Fruit fly (Drosophila melanogaster): Measurements from ENCODE around the gene COX7A.

The COX7A gene

DNA sequence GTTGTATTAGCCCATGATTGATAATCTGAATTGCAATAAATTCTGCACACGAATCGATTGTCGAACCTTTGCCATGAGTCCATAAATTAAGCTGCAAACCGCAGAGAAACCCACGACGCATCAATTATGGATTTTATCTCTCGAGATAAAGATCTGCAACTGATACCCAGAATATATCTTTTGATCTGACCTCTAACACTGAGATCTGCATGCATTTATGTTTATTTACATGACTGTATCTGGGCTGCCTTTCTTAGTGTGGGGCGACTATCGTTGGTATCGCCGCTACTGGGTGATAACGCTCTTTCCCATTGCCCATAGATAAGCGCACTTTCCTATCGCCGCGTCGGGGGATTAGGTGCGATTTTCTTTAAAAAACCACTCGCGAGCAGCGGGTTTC, 23.6 kb downstream of the COX7A start, which contains the start of gene Ctr1B:
Gene Ctr1B, plus strand, starts transcription at position 398 of the 400 bp plus-strand sequence.
- TF ChIP-seq Hr78 (GFP tag; optimal IDR thresholded peaks at IDR 0.05) (peak in 1 of 2 experiments; percentile 72), so (GFP tag; IDR thresholded peaks at IDR 0.05) (no peak), CG9437 (GFP tag; optimal IDR thresholded peaks at IDR 0.05) (no peak), ash1 (GFP tag; optimal IDR thresholded peaks at IDR 0.05) (no peak), stc (GFP tag; IDR thresholded peaks at IDR 0.05) (no peak), org-1 (GFP tag; optimal IDR thresholded peaks at IDR 0.05) (no peak), sna (GFP tag; IDR thresholded peaks at IDR 0.05; ENCODE audit: partially characterized antibody) (0 out of 2 replicates have a peak, but pooled peaks have one; percentile 15), Max (GFP tag; optimal IDR thresholded peaks at IDR 0.05) (no peak), CG31388 (GFP tag; optimal IDR thresholded peaks at IDR 0.05) (no peak), peb (GFP tag; IDR thresholded peaks at IDR 0.05) (no peak), CG15479 (GFP tag; optimal IDR thresholded peaks at IDR 0.05) (peak; percentile 46), en (GFP tag; optimal IDR thresholded peaks at IDR 0.05) (no peak), insv (GFP tag; optimal IDR thresholded peaks at IDR 0.05) (no peak), sug (tag; optimal IDR thresholded peaks at IDR 0.05) (peak; percentile 81), toy (GFP tag; IDR thresholded peaks at IDR 0.05) (no peak), bcd (GFP tag; optimal IDR thresholded peaks at IDR 0.05) (no peak), jing (GFP tag; optimal IDR thresholded peaks at IDR 0.05) (no peak), CG7357 (GFP tag; IDR thresholded peaks at IDR 0.05) (no peak), CG4328 (GFP tag; optimal IDR thresholded peaks at IDR 0.05) (no peak), schlank (tag; optimal IDR thresholded peaks at IDR 0.05) (no peak), gfzf (GFP tag; optimal IDR thresholded peaks at IDR 0.05) (no peak), row (GFP tag; IDR thresholded peaks at IDR 0.05) (no peak), CG16863 (GFP tag; optimal IDR thresholded peaks at IDR 0.05) (no peak), ewg (GFP tag; optimal IDR thresholded peaks at IDR 0.05) (no peak), CG2199 (GFP tag; IDR thresholded peaks at IDR 0.05) (0 out of 3 replicates have a peak, but pooled peaks have one; percentile 28), Kr (GFP tag; optimal IDR thresholded peaks at IDR 0.05) (no peak), CG7839 (tag; optimal IDR thresholded peaks at IDR 0.05) (no peak), ttk (GFP tag; IDR thresholded peaks at IDR 0.05) (no peak), CG4617 (GFP tag; optimal IDR thresholded peaks at IDR 0.05; ENCODE audit: borderline replicate concordance) (no peak), grn (GFP tag; optimal IDR thresholded peaks at IDR 0.05) (peak; percentile 92), CTCF (GFP tag; optimal IDR thresholded peaks at IDR 0.05) (no peak), vvl (GFP tag; IDR thresholded peaks at IDR 0.05) (no peak), dimm (GFP tag; IDR thresholded peaks at IDR 0.05) (no peak), CG30020 (tag; optimal IDR thresholded peaks at IDR 0.05) (no peak), zfh2 (GFP tag; optimal IDR thresholded peaks at IDR 0.05) (no peak), Nf-YC (tag; optimal IDR thresholded peaks at IDR 0.05) (no peak), CG12659 (GFP tag; optimal IDR thresholded peaks at IDR 0.05) (no peak), CG10565 (GFP tag; optimal IDR thresholded peaks at IDR 0.05) (no peak), Spps (tag; optimal IDR thresholded peaks at IDR 0.05) (no peak), lilli (GFP tag; optimal IDR thresholded peaks at IDR 0.05) (no peak), B-H2 (GFP tag; optimal IDR thresholded peaks at IDR 0.05) (no peak), Camta (GFP tag; optimal IDR thresholded peaks at IDR 0.05) (no peak), CG10366 (GFP tag; IDR thresholded peaks at IDR 0.05) (no peak), jumu (GFP tag; optimal IDR thresholded peaks at IDR 0.05) (no peak), mirr (GFP tag; optimal IDR thresholded peaks at IDR 0.05) (peak; percentile 13), CG12942 (GFP tag; optimal IDR thresholded peaks at IDR 0.05) (no peak), sima (GFP tag; optimal IDR thresholded peaks at IDR 0.05) (no peak), E2f1 (GFP tag; IDR thresholded peaks at IDR 0.05) (no peak), hkb (optimal IDR thresholded peaks at IDR 0.05) (no peak), hkb (GFP tag; IDR thresholded peaks at IDR 0.05) (no peak), GATAe (GFP tag; conservative IDR thresholded peaks at IDR 0.05) (peak; percentile 61), CG4424 (GFP tag; optimal IDR thresholded peaks at IDR 0.05) (no peak)
